Worm (Caenorhabditis elegans): ENCODE results near the gene hid-1.

DNA sequence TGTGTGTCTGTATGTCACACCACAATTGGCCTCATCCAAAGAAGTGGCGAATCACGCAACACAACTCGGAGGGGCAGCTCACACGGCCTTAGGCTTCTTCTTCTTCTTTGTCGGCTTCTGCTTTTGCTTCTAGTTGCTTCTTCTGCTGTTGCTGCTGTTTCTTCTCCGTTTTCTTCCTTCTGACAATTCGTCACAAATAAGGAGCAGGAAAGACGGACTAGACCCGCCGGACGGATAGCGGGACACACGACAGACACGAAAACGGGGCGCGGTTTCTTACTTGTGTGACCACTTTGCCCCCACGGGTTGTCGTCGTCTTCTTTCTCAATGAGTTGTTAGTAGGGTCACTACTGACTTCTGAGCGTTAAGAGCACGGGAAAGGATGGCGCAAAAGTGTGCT lies 32.7 kb upstream of the hid-1 start:
- peak; percentile 3 for TF ChIP-seq him-1 (tag; optimal IDR thresholded peaks at IDR 0.05)
- no peak for TF ChIP-seq dao-5 (tag; optimal IDR thresholded peaks at IDR 0.05)
- TF ChIP-seq W03F9.2 (tag; optimal IDR thresholded peaks at IDR 0.05): no peak
